Worm (Caenorhabditis elegans): ENCODE results near the gene fip-1.

DNA sequence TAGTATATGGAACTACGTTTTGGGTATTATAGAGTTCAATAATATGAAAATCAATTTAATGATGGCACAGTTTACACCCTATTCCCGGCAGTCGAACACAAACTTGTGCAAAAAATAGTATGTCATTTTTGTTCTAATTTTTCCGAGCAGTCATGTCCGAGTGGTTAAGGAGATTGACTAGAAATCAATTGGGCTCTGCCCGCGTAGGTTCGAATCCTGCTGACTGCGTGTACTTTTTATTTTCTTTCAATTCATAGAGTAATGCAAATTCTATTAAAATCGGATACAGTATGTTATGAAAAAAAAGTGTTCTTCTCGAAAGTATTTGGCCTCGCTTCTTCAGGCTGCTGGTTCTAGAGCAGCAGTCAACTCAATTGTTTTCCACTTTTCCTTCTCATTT lies 6.5 kb downstream of the fip-1 start:
- no peak for TF ChIP-seq him-1 (tag; optimal IDR thresholded peaks at IDR 0.05)
- TF ChIP-seq W03F9.2 (tag; optimal IDR thresholded peaks at IDR 0.05), result no peak
- no peak for TF ChIP-seq dao-5 (tag; optimal IDR thresholded peaks at IDR 0.05)

All from whole organism, L4/young adult.